Fruit fly (Drosophila melanogaster) Kc167 (cell line): ENCODE measurements around the gene CG11249.

Experiments used
- Myc ChIP-seq: fragments of >200 bp; optimal IDR thresholded peaks from 2 replicates; lab custom pipeline; 2017; ENCODE audit warnings: missing external identifiers
- Sin3A ChIP-seq: fragments of >200 bp; optimal IDR thresholded peaks from 2 replicates; lab custom pipeline; 2018; ENCODE audit warnings: missing external identifiers
- h ChIP-seq: fragments of >200 bp; optimal IDR thresholded peaks from 3 replicates; lab custom pipeline; 2018; ENCODE audit warnings: missing external identifiers
- insv ChIP-seq: fragments of >200 bp; optimal IDR thresholded peaks from 3 replicates; lab custom pipeline; 2018; ENCODE audit warnings: missing external identifiers
- psq ChIP-seq: fragments of >200 bp; optimal IDR thresholded peaks from 2 replicates; lab custom pipeline; 2017; ENCODE audit warnings: missing external identifiers
- ttk ChIP-seq: sonication (Bioruptor generic); optimal IDR thresholded peaks from 2 replicates; lab custom pipeline; 2017; ENCODE audit warnings: missing external identifiers

CG11249 gene

dm6 chr3L:21700945-21701344 lies 29.0 kb downstream of the CG11249 start:
- TF ChIP-seq insv (lab: Kevin White, UChicago) (no peak), Sin3A (lab: Kevin White, UChicago) (no peak), h (lab: Kevin White, UChicago) (no peak), Myc (no peak), psq (no peak), ttk (lab: Kevin White, UChicago) (no peak)

- TF ChIP-seq Sin3A (lab: Kevin White, UChicago) (no peak), ttk (lab: Kevin White, UChicago) (no peak), h (lab: Kevin White, UChicago) (no peak), Myc (no peak), psq (no peak), insv (lab: Kevin White, UChicago) (no peak)
Observed at dm6 chr3L:21706144-21706926, 34.4 kb downstream of the CG11249 start, which contains the start of gene CG32447. CG32447 (minus strand) TSS chr3L:21706365.

- TF ChIP-seq ttk (lab: Kevin White, UChicago) (no peak), h (lab: Kevin White, UChicago) (no peak), Sin3A (lab: Kevin White, UChicago) (no peak), insv (lab: Kevin White, UChicago) (no peak), psq (no peak), Myc (no peak)
Observed at dm6 chr3L:21709785-21710591, 38.0 kb downstream of the CG11249 start.

- no peak for TF ChIP-seq psq
Observed at dm6 chr3L:21715974-21716373, 44.0 kb downstream of the CG11249 start.

- TF ChIP-seq ttk (lab: Kevin White, UChicago): no peak
- no peak for TF ChIP-seq h (lab: Kevin White, UChicago)
- TF ChIP-seq psq: no peak
- TF ChIP-seq insv (lab: Kevin White, UChicago): no peak
- TF ChIP-seq Myc: no peak
Observed at dm6 chr3L:21718233-21718632, 46.3 kb downstream of the CG11249 start.

- no peak for TF ChIP-seq h (lab: Kevin White, UChicago)
Observed at dm6 chr3L:21720869-21721268, 48.9 kb downstream of the CG11249 start.
